Comparison of ENCODE assay signal across 1 fruit fly cellular context in genomic region chr3R:26014262-26014833, dm6.
TF ChIP-seq lines count a peak whose summit lies in the region.

Kaz-m1 (plus strand) TSS chr3R:26014721.

TF ChIP-seq in whole organism, embryonic, 481 proteins besides CTCF, POLR2A, EP300 and RAD21 (continued from another document):
- TF ChIP-seq CG11093 (GFP tag; IDR thresholded peaks at IDR 0.05; lab: Robert Waterston, UW): no peak
- peak; percentile 72 for TF ChIP-seq CG33557 (GFP tag; optimal IDR thresholded peaks at IDR 0.05; lab: Kevin White, UChicago)
- TF ChIP-seq CG10462 (GFP tag; optimal IDR thresholded peaks at IDR 0.05; lab: Kevin White, UChicago): no peak
- TF ChIP-seq CG17328 (GFP tag; IDR thresholded peaks at IDR 0.05; lab: Robert Waterston, UW): no peak; the same call in 1 of the 2 replicates
- no peak for TF ChIP-seq Lpt (GFP tag; optimal IDR thresholded peaks at IDR 0.05; lab: Kevin White, UChicago)
- TF ChIP-seq mld (GFP tag; IDR thresholded peaks at IDR 0.05; lab: Robert Waterston, UW; ENCODE audit: partially characterized antibody): no peak
- no peak for TF ChIP-seq CG13123 (GFP tag; optimal IDR thresholded peaks at IDR 0.05; lab: Kevin White, UChicago)
- no peak for TF ChIP-seq gt (GFP tag; IDR thresholded peaks at IDR 0.05; lab: Robert Waterston, UW)
- TF ChIP-seq CG8281 (tag; optimal IDR thresholded peaks at IDR 0.05; lab: Kevin White, UChicago): peak; percentile 39
- TF ChIP-seq stwl (tag; optimal IDR thresholded peaks at IDR 0.05; lab: Kevin White, UChicago): no peak
- TF ChIP-seq tap (tag; optimal IDR thresholded peaks at IDR 0.05; lab: Kevin White, UChicago): peak; percentile 59
- 0 out of 2 replicates have a peak, but pooled peaks have one; percentile 28 for TF ChIP-seq stc (GFP tag; IDR thresholded peaks at IDR 0.05; lab: Robert Waterston, UW)
- TF ChIP-seq Rx (GFP tag; IDR thresholded peaks at IDR 0.05; lab: Robert Waterston, UW): no peak
- no peak for TF ChIP-seq CG14860 (GFP tag; IDR thresholded peaks at IDR 0.05; lab: Robert Waterston, UW; ENCODE audit: partially characterized antibody)
- TF ChIP-seq emc (GFP tag; optimal IDR thresholded peaks at IDR 0.05; lab: Kevin White, UChicago): no peak
- peak; percentile 66 for TF ChIP-seq CG10267 (tag; optimal IDR thresholded peaks at IDR 0.05; lab: Kevin White, UChicago)
- peak; percentile 46 for TF ChIP-seq CG10209 (GFP tag; optimal IDR thresholded peaks at IDR 0.05; lab: Kevin White, UChicago)
- peak; percentile 61 for TF ChIP-seq CG30403 (GFP tag; optimal IDR thresholded peaks at IDR 0.05; lab: Kevin White, UChicago)
- no peak for TF ChIP-seq Dll (GFP tag; IDR thresholded peaks at IDR 0.05; lab: Robert Waterston, UW; ENCODE audit: partially characterized antibody)
- peak; percentile 43 for TF ChIP-seq BtbVII (GFP tag; optimal IDR thresholded peaks at IDR 0.05; lab: Kevin White, UChicago)
- peak; percentile 73 for TF ChIP-seq dmrt11E (tag; optimal IDR thresholded peaks at IDR 0.05; lab: Kevin White, UChicago)
- TF ChIP-seq CG12155 (GFP tag; optimal IDR thresholded peaks at IDR 0.05; lab: Kevin White, UChicago): peak; percentile 30
- TF ChIP-seq CG18011 (GFP tag; optimal IDR thresholded peaks at IDR 0.05; lab: Kevin White, UChicago): no peak
- peak; percentile 66 for TF ChIP-seq CG15269 (tag; optimal IDR thresholded peaks at IDR 0.05; lab: Kevin White, UChicago)
- TF ChIP-seq Oli (tag; optimal IDR thresholded peaks at IDR 0.05; lab: Kevin White, UChicago): peak; percentile 65
- no peak for TF ChIP-seq gsb (GFP tag; IDR thresholded peaks at IDR 0.05; lab: Robert Waterston, UW)
- TF ChIP-seq CG10366 (GFP tag; IDR thresholded peaks at IDR 0.05; lab: Robert Waterston, UW): 0 out of 2 replicates have a peak, but pooled peaks have one; percentile 13
- TF ChIP-seq Nf-YA (GFP tag; IDR thresholded peaks at IDR 0.05; lab: Robert Waterston, UW): no peak
- TF ChIP-seq TFAM (GFP tag; optimal IDR thresholded peaks at IDR 0.05; lab: Kevin White, UChicago): no peak
- no peak for TF ChIP-seq CG7928 (GFP tag; optimal IDR thresholded peaks at IDR 0.05; lab: Kevin White, UChicago)
- TF ChIP-seq CG17912 (GFP tag; optimal IDR thresholded peaks at IDR 0.05; lab: Kevin White, UChicago): no peak
- TF ChIP-seq CG7839 (tag; optimal IDR thresholded peaks at IDR 0.05; lab: Kevin White, UChicago): peak; percentile 74
- no peak for TF ChIP-seq CG7372 (GFP tag; IDR thresholded peaks at IDR 0.05; lab: Robert Waterston, UW)
- TF ChIP-seq unpg (GFP tag; optimal IDR thresholded peaks at IDR 0.05; lab: Kevin White, UChicago): peak; percentile 59
- TF ChIP-seq GATAe (GFP tag; conservative IDR thresholded peaks at IDR 0.05; lab: Robert Waterston, UW): peak; percentile 57
- TF ChIP-seq ind (GFP tag; optimal IDR thresholded peaks at IDR 0.05; lab: Kevin White, UChicago): peak; percentile 9
- TF ChIP-seq CG18764 (GFP tag; optimal IDR thresholded peaks at IDR 0.05; lab: Kevin White, UChicago): no peak
- peak; percentile 42 for TF ChIP-seq CG8388 (GFP tag; optimal IDR thresholded peaks at IDR 0.05; lab: Kevin White, UChicago)
- peak; percentile 76 for TF ChIP-seq CG17361 (GFP tag; IDR thresholded peaks at IDR 0.05; lab: Robert Waterston, UW)
- no peak for TF ChIP-seq CG31365 (tag; optimal IDR thresholded peaks at IDR 0.05; lab: Kevin White, UChicago)
- no peak for TF ChIP-seq pzg (GFP tag; optimal IDR thresholded peaks at IDR 0.05; lab: Kevin White, UChicago)
- peak; percentile 64 for TF ChIP-seq CG17829 (tag; optimal IDR thresholded peaks at IDR 0.05; lab: Kevin White, UChicago)
- TF ChIP-seq Camta (GFP tag; optimal IDR thresholded peaks at IDR 0.05; lab: Kevin White, UChicago): no peak
- peak; percentile 37; the same call in 1 of the 2 replicates for TF ChIP-seq CG9932 (GFP tag; IDR thresholded peaks at IDR 0.05; lab: Robert Waterston, UW)
- no peak for TF ChIP-seq corto (GFP tag; optimal IDR thresholded peaks at IDR 0.05; lab: Kevin White, UChicago)
- peak; percentile 48; the same call in 1 of the 2 replicates for TF ChIP-seq sim (GFP tag; IDR thresholded peaks at IDR 0.05; lab: Robert Waterston, UW)
- peak; percentile 18 for TF ChIP-seq kah (GFP tag; optimal IDR thresholded peaks at IDR 0.05; lab: Kevin White, UChicago)
- TF ChIP-seq Rfx (GFP tag; IDR thresholded peaks at IDR 0.05; lab: Robert Waterston, UW): peak; percentile 42; the same call in 1 of the 2 replicates
- TF ChIP-seq CG9817 (tag; optimal IDR thresholded peaks at IDR 0.05; lab: Kevin White, UChicago): peak; percentile 55
- TF ChIP-seq fd3F (GFP tag; optimal IDR thresholded peaks at IDR 0.05; lab: Kevin White, UChicago): peak; percentile 15
- no peak for TF ChIP-seq CG2199 (GFP tag; IDR thresholded peaks at IDR 0.05; lab: Robert Waterston, UW)
- no peak for TF ChIP-seq HLH54F (GFP tag; optimal IDR thresholded peaks at IDR 0.05; lab: Kevin White, UChicago)
- TF ChIP-seq otp (GFP tag; IDR thresholded peaks at IDR 0.05; lab: Robert Waterston, UW): no peak
- no peak for TF ChIP-seq CG5953 (GFP tag; IDR thresholded peaks at IDR 0.05; lab: Robert Waterston, UW)
- TF ChIP-seq CG12744 (GFP tag; optimal IDR thresholded peaks at IDR 0.05; lab: Kevin White, UChicago): no peak
- TF ChIP-seq CG18476 (GFP tag; optimal IDR thresholded peaks at IDR 0.05; lab: Kevin White, UChicago): no peak
- no peak for TF ChIP-seq nau (GFP tag; optimal IDR thresholded peaks at IDR 0.05; lab: Kevin White, UChicago)
- TF ChIP-seq CG17385 (GFP tag; optimal IDR thresholded peaks at IDR 0.05; lab: Kevin White, UChicago): peak; percentile 46
- peak; percentile 17 for TF ChIP-seq oc (tag; optimal IDR thresholded peaks at IDR 0.05; lab: Kevin White, UChicago)
- TF ChIP-seq CG3847 (GFP tag; IDR thresholded peaks at IDR 0.05; lab: Robert Waterston, UW): no peak
- TF ChIP-seq az2 (GFP tag; optimal IDR thresholded peaks at IDR 0.05; lab: Kevin White, UChicago): peak; percentile 19
- no peak for TF ChIP-seq ash1 (GFP tag; optimal IDR thresholded peaks at IDR 0.05; lab: Kevin White, UChicago)
- TF ChIP-seq CG7271 (tag; optimal IDR thresholded peaks at IDR 0.05; lab: Kevin White, UChicago): no peak
- TF ChIP-seq CG1603 (tag; optimal IDR thresholded peaks at IDR 0.05; lab: Kevin White, UChicago): no peak
- TF ChIP-seq ewg (GFP tag; optimal IDR thresholded peaks at IDR 0.05; lab: Kevin White, UChicago): no peak
- no peak for TF ChIP-seq Neu2 (GFP tag; optimal IDR thresholded peaks at IDR 0.05; lab: Kevin White, UChicago; ENCODE audit: borderline replicate concordance)
- TF ChIP-seq CG8924 (tag; optimal IDR thresholded peaks at IDR 0.05; lab: Kevin White, UChicago): peak; percentile 70
- TF ChIP-seq esg (GFP tag; conservative IDR thresholded peaks at IDR 0.05; lab: Robert Waterston, UW): no peak
- no peak for TF ChIP-seq CG14667 (GFP tag; IDR thresholded peaks at IDR 0.05; lab: Robert Waterston, UW)
- no peak for TF ChIP-seq Antp (GFP tag; optimal IDR thresholded peaks at IDR 0.05; lab: Kevin White, UChicago)
- TF ChIP-seq Pdp1 (GFP tag; optimal IDR thresholded peaks at IDR 0.05; lab: Kevin White, UChicago): no peak
- no peak for TF ChIP-seq jigr1 (GFP tag; IDR thresholded peaks at IDR 0.05; lab: Robert Waterston, UW)
- TF ChIP-seq vnd (GFP tag; IDR thresholded peaks at IDR 0.05; lab: Robert Waterston, UW; ENCODE audit: partially characterized antibody): no peak
- no peak for TF ChIP-seq NC2β (GFP tag; optimal IDR thresholded peaks at IDR 0.05; lab: Kevin White, UChicago)
- no peak for TF ChIP-seq trh (GFP tag; optimal IDR thresholded peaks at IDR 0.05; lab: Kevin White, UChicago)
- TF ChIP-seq CG15479 (GFP tag; optimal IDR thresholded peaks at IDR 0.05; lab: Kevin White, UChicago): no peak
- TF ChIP-seq CG17186 (GFP tag; optimal IDR thresholded peaks at IDR 0.05; lab: Kevin White, UChicago): no peak
- TF ChIP-seq Dip3 (GFP tag; optimal IDR thresholded peaks at IDR 0.05; lab: Kevin White, UChicago): no peak
- TF ChIP-seq sd (tag; optimal IDR thresholded peaks at IDR 0.05; lab: Kevin White, UChicago): no peak
- TF ChIP-seq h (optimal IDR thresholded peaks at IDR 0.05; lab: Kevin White, UChicago): no peak
- TF ChIP-seq CG31441 (GFP tag; IDR thresholded peaks at IDR 0.05; lab: Robert Waterston, UW): peak; percentile 79
- no peak for TF ChIP-seq CG14050 (GFP tag; IDR thresholded peaks at IDR 0.05; lab: Robert Waterston, UW)
- TF ChIP-seq bcd (GFP tag; optimal IDR thresholded peaks at IDR 0.05; lab: Kevin White, UChicago): peak; percentile 29
- no peak for TF ChIP-seq Hsf (GFP tag; optimal IDR thresholded peaks at IDR 0.05; lab: Kevin White, UChicago)
- TF ChIP-seq CG4730 (GFP tag; IDR thresholded peaks at IDR 0.05; lab: Robert Waterston, UW): no peak
- TF ChIP-seq CG2120 (GFP tag; optimal IDR thresholded peaks at IDR 0.05; lab: Kevin White, UChicago): peak; percentile 38
- no peak for TF ChIP-seq abd-A (tag; optimal IDR thresholded peaks at IDR 0.05; lab: Kevin White, UChicago)
- no peak for TF ChIP-seq CG12236 (GFP tag; optimal IDR thresholded peaks at IDR 0.05; lab: Kevin White, UChicago)
- peak; percentile 40 for TF ChIP-seq HHEX (GFP tag; optimal IDR thresholded peaks at IDR 0.05; lab: Kevin White, UChicago)
- no peak for TF ChIP-seq ato (GFP tag; IDR thresholded peaks at IDR 0.05; lab: Robert Waterston, UW; ENCODE audit: partially characterized antibody)
- TF ChIP-seq Doc3 (GFP tag; IDR thresholded peaks at IDR 0.05; lab: Robert Waterston, UW; ENCODE audit: partially characterized antibody): no peak
